Worm (Caenorhabditis elegans): ENCODE data around the gene edg-1.

The edg-1 gene

DNA sequence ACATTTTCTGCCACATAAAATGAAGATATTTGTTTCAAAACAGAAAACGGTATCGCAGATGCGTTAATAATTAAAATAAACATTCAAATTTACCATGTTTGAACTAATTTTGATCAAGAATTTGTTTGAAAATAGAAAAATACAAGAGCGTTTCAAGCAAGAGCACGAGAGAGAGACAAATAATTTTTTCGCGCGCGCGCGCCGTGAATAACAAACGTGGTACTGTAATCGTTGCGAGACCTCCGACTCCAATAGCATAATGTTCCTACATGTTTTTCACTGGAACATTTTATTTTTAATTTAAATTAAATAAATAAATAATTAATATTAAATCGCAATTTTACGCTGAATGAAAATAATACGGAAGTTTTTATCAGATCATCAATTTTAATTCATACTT lies 16.4 kb downstream of the edg-1 start, which contains the start of gene F54E12.2:
Gene F54E12.2, minus strand, starts transcription at position 164 of the 400 bp plus-strand sequence.
- TF ChIP-seq snpc-4 (tag; optimal IDR thresholded peaks at IDR 0.05) (no peak), fkh-2 (tag; optimal IDR thresholded peaks at IDR 0.05) (no peak), pqm-1 (tag; optimal IDR thresholded peaks at IDR 0.05) (no peak), nhr-67 (tag; optimal IDR thresholded peaks at IDR 0.05) (no peak), nhr-76 (tag; optimal IDR thresholded peaks at IDR 0.05) (no peak), nhr-12 (tag; optimal IDR thresholded peaks at IDR 0.05) (no peak)

DNA sequence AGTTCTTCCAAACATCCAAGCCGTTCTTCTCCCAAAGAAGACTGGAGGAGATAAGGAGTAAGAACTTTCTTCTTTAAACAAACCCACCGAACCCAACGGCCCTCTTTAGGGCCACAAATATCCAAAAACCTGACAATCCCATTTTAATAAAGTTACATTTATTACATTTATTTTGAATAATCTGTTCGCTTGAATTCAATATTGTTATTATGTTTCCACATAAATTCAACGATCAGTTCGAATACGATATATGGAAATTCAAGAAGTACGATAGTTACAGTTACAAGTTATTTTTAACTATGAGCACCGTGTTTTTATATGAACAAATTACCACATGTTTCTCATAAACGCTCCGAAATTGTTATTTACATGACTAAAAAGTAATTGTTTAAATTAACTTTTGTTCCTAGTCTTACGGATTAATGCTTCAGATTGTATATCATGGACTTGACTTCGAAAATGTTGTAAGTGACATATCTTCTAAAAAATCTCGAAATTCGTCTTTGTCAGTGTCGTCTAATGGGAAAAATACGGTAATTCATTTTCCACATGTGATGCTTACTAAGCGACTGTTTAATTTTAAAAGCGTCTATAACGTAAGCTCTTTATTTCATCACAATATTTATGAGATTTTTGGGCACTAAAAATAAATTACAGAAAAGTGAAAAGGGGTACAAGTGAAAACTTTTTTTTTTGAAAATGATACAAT lies 20.3 kb downstream of the edg-1 start:
- TF ChIP-seq nhr-25 (tag; optimal IDR thresholded peaks at IDR 0.05) (no peak), nhr-11 (tag; optimal IDR thresholded peaks at IDR 0.05) (no peak), ceh-82 (tag; optimal IDR thresholded peaks at IDR 0.05) (no peak), fos-1 (tag; optimal IDR thresholded peaks at IDR 0.05) (no peak), elt-1 (tag; optimal IDR thresholded peaks at IDR 0.05) (no peak), ztf-4 (tag; optimal IDR thresholded peaks at IDR 0.05) (no peak), mdl-1 (tag; optimal IDR thresholded peaks at IDR 0.05) (no peak)

- TF ChIP-seq snpc-4 (tag; optimal IDR thresholded peaks at IDR 0.05): no peak
- no peak for TF ChIP-seq mml-1 (tag; optimal IDR thresholded peaks at IDR 0.05)
- no peak for TF ChIP-seq nhr-23 (tag; optimal IDR thresholded peaks at IDR 0.05)
- no peak for TF ChIP-seq ama-1 (optimal IDR thresholded peaks at IDR 0.05)
Measured at ce11 chrIV:11344288-11344687, 23.7 kb downstream of the edg-1 start.

DNA sequence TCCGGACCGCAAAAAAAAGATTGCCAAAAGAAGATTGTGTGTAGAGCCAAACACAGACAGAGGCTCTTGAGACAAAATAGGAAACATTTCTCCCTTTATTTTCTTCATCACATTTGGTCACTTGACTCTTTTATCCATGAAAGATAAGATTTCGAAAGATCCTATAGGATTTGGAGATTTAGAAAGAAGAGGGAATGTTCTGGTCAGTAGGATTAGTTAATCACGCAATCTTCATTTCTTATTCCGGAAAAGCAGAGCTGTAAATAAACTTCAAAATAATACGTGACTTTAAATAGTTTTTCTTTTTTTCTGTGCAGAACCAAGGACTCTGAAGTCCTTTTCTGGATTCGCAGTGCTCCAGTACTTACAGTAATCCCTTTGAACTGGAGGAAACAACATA lies 26.7 kb downstream of the edg-1 start:
- TF ChIP-seq nhr-25 (tag; optimal IDR thresholded peaks at IDR 0.05) (no peak), nfya-1 (tag; optimal IDR thresholded peaks at IDR 0.05; ENCODE audit: insufficient read depth) (peak; percentile 7), eor-1 (tag; optimal IDR thresholded peaks at IDR 0.05) (no peak), elt-1 (tag; optimal IDR thresholded peaks at IDR 0.05) (peak; percentile 43)

DNA sequence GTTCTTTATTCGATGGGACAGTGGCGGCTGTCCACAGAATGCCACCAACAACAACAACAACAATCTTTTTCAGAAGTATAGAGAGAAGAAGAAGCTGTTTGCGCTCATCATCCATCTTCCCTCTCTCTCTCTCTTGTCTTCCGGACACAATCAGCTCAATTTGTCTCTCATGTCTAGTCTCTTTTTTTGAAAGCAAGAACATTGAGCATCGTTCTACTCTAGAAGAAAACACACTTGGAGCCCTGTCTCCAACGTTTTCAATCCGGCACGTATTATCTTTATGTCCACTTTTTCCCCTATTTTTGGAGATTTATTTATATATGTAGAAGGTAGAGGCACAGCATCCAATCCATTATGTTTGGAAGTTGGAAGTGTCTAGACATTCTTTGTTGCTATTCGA lies 28.2 kb downstream of the edg-1 start:
- TF ChIP-seq lin-39 (tag; optimal IDR thresholded peaks at IDR 0.05): peak; percentile 69
- no peak for TF ChIP-seq nfya-1 (tag; optimal IDR thresholded peaks at IDR 0.05; ENCODE audit: insufficient read depth)

DNA sequence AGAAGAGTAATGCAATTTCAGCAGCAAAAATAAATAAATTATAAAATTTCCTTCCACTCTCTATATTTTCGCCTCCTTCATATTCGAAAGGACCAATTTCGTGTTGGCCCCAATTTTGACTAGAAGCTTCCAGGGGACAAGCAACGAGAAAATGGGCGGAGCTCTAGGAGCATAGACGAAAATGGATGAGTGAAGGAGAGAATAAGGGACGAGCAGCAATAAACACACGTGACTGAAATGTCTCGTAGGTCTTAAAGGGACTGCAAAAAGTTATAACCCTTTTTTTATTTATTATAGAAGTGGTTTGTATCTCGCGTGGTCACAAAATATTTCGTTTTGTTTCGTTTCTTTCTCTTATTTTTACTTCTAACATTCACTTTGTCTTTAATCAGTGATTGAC lies 29.1 kb downstream of the edg-1 start:
- no peak for TF ChIP-seq sea-2 (GFP tag; optimal IDR thresholded peaks at IDR 0.05)
- no peak for TF ChIP-seq nhr-237 (tag; optimal IDR thresholded peaks at IDR 0.05)
- TF ChIP-seq lin-39 (tag; optimal IDR thresholded peaks at IDR 0.05): peak; percentile 62
- TF ChIP-seq tbx-2 (tag; optimal IDR thresholded peaks at IDR 0.05): no peak
- no peak for TF ChIP-seq skn-1 (tag; optimal IDR thresholded peaks at IDR 0.05)
- TF ChIP-seq ceh-82 (tag; optimal IDR thresholded peaks at IDR 0.05): no peak
- TF ChIP-seq nfya-1 (tag; optimal IDR thresholded peaks at IDR 0.05; ENCODE audit: insufficient read depth): peak; percentile 41
- no peak for TF ChIP-seq nhr-76 (tag; optimal IDR thresholded peaks at IDR 0.05)

DNA sequence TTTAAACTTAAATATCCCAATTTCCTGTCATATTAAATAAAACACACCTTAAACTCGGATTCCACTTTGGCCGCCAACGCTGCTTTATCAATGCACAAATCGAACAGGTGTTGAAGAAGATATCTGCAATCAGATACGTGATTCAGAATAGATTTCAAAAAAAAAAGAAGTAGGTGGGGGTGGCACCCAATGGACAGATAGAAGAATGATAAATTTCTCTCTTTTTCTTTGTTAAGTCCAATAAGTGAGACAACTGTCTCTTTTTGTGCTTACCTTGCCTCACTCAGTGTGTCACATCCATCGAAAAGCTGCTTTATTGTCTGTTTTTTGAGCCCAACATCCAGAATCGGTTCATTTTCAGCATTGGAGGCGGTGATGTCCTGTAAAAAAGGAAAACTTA lies 30.2 kb downstream of the edg-1 start:
- TF ChIP-seq lin-39 (tag; optimal IDR thresholded peaks at IDR 0.05): peak; percentile 29
- TF ChIP-seq ceh-28 (tag; optimal IDR thresholded peaks at IDR 0.05): no peak
- peak; percentile 13 for TF ChIP-seq nfya-1 (tag; optimal IDR thresholded peaks at IDR 0.05; ENCODE audit: insufficient read depth)

DNA sequence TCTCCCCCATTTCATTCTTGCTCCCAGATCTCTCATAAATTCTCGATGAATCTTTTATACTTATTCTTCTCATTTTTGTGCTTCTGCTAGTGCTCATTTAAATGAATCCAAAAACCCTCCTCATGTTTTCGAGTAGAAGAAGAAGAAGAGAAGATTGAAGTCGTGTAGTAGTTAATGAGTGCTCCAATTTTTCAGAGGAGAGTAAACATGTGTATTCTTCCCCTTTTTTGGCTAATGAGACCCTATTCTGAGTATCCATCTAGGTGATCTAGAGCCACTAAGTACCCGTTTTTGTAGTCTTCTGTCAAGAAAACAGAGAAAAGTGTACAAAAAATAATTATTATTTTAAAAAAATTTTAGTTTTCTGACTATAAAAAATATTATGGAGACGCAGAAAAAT lies 31.0 kb downstream of the edg-1 start:
- TF ChIP-seq mdl-1 (tag; optimal IDR thresholded peaks at IDR 0.05): no peak
- TF ChIP-seq zag-1 (tag; optimal IDR thresholded peaks at IDR 0.05): no peak
- no peak for TF ChIP-seq nhr-77 (tag; optimal IDR thresholded peaks at IDR 0.05)
- TF ChIP-seq hmg-11 (tag; optimal IDR thresholded peaks at IDR 0.05): no peak
- TF ChIP-seq fos-1 (tag; optimal IDR thresholded peaks at IDR 0.05): no peak
- no peak for TF ChIP-seq ztf-11 (tag; optimal IDR thresholded peaks at IDR 0.05)
- no peak for TF ChIP-seq nfya-1 (tag; optimal IDR thresholded peaks at IDR 0.05; ENCODE audit: insufficient read depth)
- no peak for TF ChIP-seq pqm-1 (tag; optimal IDR thresholded peaks at IDR 0.05)
- TF ChIP-seq sea-2 (GFP tag; optimal IDR thresholded peaks at IDR 0.05): no peak
- no peak for TF ChIP-seq elt-3 (tag; optimal IDR thresholded peaks at IDR 0.05)
- TF ChIP-seq egl-27 (tag; optimal IDR thresholded peaks at IDR 0.05): no peak
- no peak for TF ChIP-seq ZK546.5 (tag; optimal IDR thresholded peaks at IDR 0.05)
- TF ChIP-seq snpc-4 (tag; optimal IDR thresholded peaks at IDR 0.05): no peak

Measured in whole organism, L3 larva.